Worm (Caenorhabditis elegans) whole organism, L4 larva: ENCODE measurements around the gene cav-2.

Experiments used
- D1046.2 ChIP-seq: fragments of 200-800 bp; sonication (Bioruptor generic); IDR thresholded peaks from 2 replicates; pipeline ENCODE4 v1.3.6; 2022; ENCODE audit warnings: missing genetic modification characterization, missing compliant biosample characterization
- F10B5.3 ChIP-seq: sonication (generic microtip); optimal IDR thresholded peaks from 2 replicates; lab custom pipeline; 2016; ENCODE audit warnings: mild to moderate bottlenecking, missing genetic modification characterization, missing compliant biosample characterization
- F26F4.8 ChIP-seq: fragments of 200-800 bp; sonication (Bioruptor generic); conservative IDR thresholded peaks from 2 replicates; pipeline ENCODE4 v1.3.6; 2022; ENCODE audit warnings: missing genetic modification characterization, missing compliant biosample characterization
- F37D6.2 ChIP-seq: sonication (generic microtip); optimal IDR thresholded peaks from 2 replicates; lab custom pipeline; 2016; ENCODE audit warnings: mild to moderate bottlenecking, missing genetic modification characterization, missing compliant biosample characterization
- F49E8.2 ChIP-seq: sonication (generic microtip); optimal IDR thresholded peaks from 2 replicates; lab custom pipeline; 2016; ENCODE audit warnings: missing compliant biosample characterization, mild to moderate bottlenecking, missing genetic modification characterization, borderline replicate concordance
- T20F7.1 ChIP-seq: fragments of 200-800 bp; sonication (Bioruptor generic); optimal IDR thresholded peaks from 2 replicates; lab custom pipeline; 2018; ENCODE audit warnings: mild to moderate bottlenecking, missing genetic modification characterization, missing compliant biosample characterization
- T26A8.4 ChIP-seq: fragments of 200-800 bp; sonication (Bioruptor generic); IDR thresholded peaks from 2 replicates; pipeline ENCODE4 v1.3.6; 2022; ENCODE audit warnings: missing genetic modification characterization, missing compliant biosample characterization
- Y48G9A.11 ChIP-seq: fragments of 200-800 bp; sonication (Bioruptor generic); IDR thresholded peaks from 2 replicates; pipeline ENCODE4 v1.3.6; 2022; ENCODE audit warnings: missing genetic modification reagents, missing genetic modification characterization, missing compliant biosample characterization
- Y5F2A.4 ChIP-seq: fragments of 200-800 bp; sonication (Bioruptor generic); optimal IDR thresholded peaks from 2 replicates; lab custom pipeline; 2018; ENCODE audit warnings: mild to moderate bottlenecking, missing genetic modification characterization, missing compliant biosample characterization
- Y75B8A.6 ChIP-seq: fragments of 200-800 bp; sonication (Bioruptor generic); IDR thresholded peaks from 2 replicates; pipeline ENCODE4 v1.3.6; 2022; ENCODE audit warnings: missing genetic modification reagents, missing genetic modification characterization, missing compliant biosample characterization
- ZK337.2 ChIP-seq: fragments of 200-800 bp; sonication (Bioruptor generic); IDR thresholded peaks from 2 replicates; pipeline ENCODE4 v1.3.6; 2022; ENCODE audit warnings: missing genetic modification reagents, missing genetic modification characterization, missing compliant biosample characterization
- aly-2 ChIP-seq: sonication (generic microtip); optimal IDR thresholded peaks from 2 replicates; lab custom pipeline; 2018; ENCODE audit warnings: missing biosample characterization, missing genetic modification characterization
- ama-1 ChIP-seq: fragments of 150-350 bp; optimal IDR thresholded peaks from 2 replicates; lab custom pipeline; 2014; ENCODE audit warnings: inconsistent platforms, mixed read lengths
- ceh-20 ChIP-seq: fragments of 200-800 bp; sonication (Bioruptor generic); IDR thresholded peaks from 2 replicates; pipeline ENCODE4 v1.3.6; 2022; ENCODE audit warnings: missing genetic modification reagents, missing genetic modification characterization, missing compliant biosample characterization
- ceh-28 ChIP-seq: fragments of 150-350 bp; optimal IDR thresholded peaks from 2 replicates; lab custom pipeline; 2014; ENCODE audit warnings: missing biosample characterization, missing genetic modification reagents, missing genetic modification characterization
- ceh-32 ChIP-seq: sonication (generic microtip); optimal IDR thresholded peaks from 2 replicates; lab custom pipeline; 2016; ENCODE audit warnings: mild to moderate bottlenecking, missing genetic modification characterization, missing compliant biosample characterization; ENCODE audit not compliant: poor library complexity
- ceh-44 ChIP-seq: fragments of 200-800 bp; sonication (Bioruptor generic); IDR thresholded peaks from 2 replicates; pipeline ENCODE4 v1.3.6; 2022; ENCODE audit warnings: missing genetic modification reagents, missing genetic modification characterization, missing compliant biosample characterization
- ces-1 ChIP-seq: fragments of 150-350 bp; sonication (generic microtip); optimal IDR thresholded peaks from 4 replicates; lab custom pipeline; 2014; ENCODE audit warnings: missing biosample characterization, missing genetic modification reagents, missing genetic modification characterization
- cey-2 ChIP-seq: sonication (generic microtip); optimal IDR thresholded peaks from 3 replicates; lab custom pipeline; 2017; ENCODE audit warnings: missing genetic modification characterization, mild to moderate bottlenecking, missing compliant biosample characterization, antibody characterized with exemption, borderline replicate concordance; ENCODE audit not compliant: insufficient read depth
- ctbp-1 ChIP-seq: fragments of 200-800 bp; sonication (Bioruptor generic); IDR thresholded peaks from 2 replicates; pipeline ENCODE4 v1.3.6; 2022; ENCODE audit warnings: missing genetic modification reagents, missing genetic modification characterization, missing compliant biosample characterization
- daf-12 ChIP-seq: fragments of 150-350 bp; optimal IDR thresholded peaks from 2 replicates; lab custom pipeline; 2014; ENCODE audit warnings: missing biosample characterization, missing genetic modification reagents, missing genetic modification characterization
- dmd-9 ChIP-seq: fragments of 200-800 bp; sonication (Bioruptor generic); IDR thresholded peaks from 2 replicates; pipeline ENCODE4 v1.3.6; 2022; ENCODE audit warnings: missing genetic modification reagents, missing genetic modification characterization, missing compliant biosample characterization
- dpl-1 ChIP-seq: fragments of 150-350 bp; optimal IDR thresholded peaks from 2 replicates; lab custom pipeline; 2014; ENCODE audit warnings: missing biosample characterization, missing genetic modification reagents, missing genetic modification characterization
- egl-27 ChIP-seq: sonication (generic microtip); optimal IDR thresholded peaks from 3 replicates; lab custom pipeline; 2017; ENCODE audit warnings: missing biosample characterization, missing genetic modification reagents, missing genetic modification characterization
- fkh-10 ChIP-seq: fragments of 150-350 bp; optimal IDR thresholded peaks from 2 replicates; lab custom pipeline; 2014; ENCODE audit warnings: missing biosample characterization, missing genetic modification reagents, missing genetic modification characterization
- hlh-30 ChIP-seq: sonication (generic microtip); optimal IDR thresholded peaks from 2 replicates; lab custom pipeline; 2017; ENCODE audit warnings: antibody characterized with exemption, mild to moderate bottlenecking, missing genetic modification characterization, missing compliant biosample characterization; ENCODE audit not compliant: insufficient read depth
- hmg-1.1 ChIP-seq: fragments of 200-800 bp; sonication (Bioruptor generic); IDR thresholded peaks from 2 replicates; pipeline ENCODE4 v1.3.6; 2022; ENCODE audit warnings: missing genetic modification reagents, missing genetic modification characterization, missing compliant biosample characterization
- jun-1 ChIP-seq: fragments of 150-350 bp; optimal IDR thresholded peaks from 2 replicates; lab custom pipeline; 2014; ENCODE audit warnings: missing biosample characterization, missing genetic modification reagents, missing genetic modification characterization
- lin-1 ChIP-seq: fragments of 200-800 bp; sonication (Bioruptor generic); IDR thresholded peaks from 2 replicates; pipeline ENCODE4 v1.3.6; 2022; ENCODE audit warnings: missing genetic modification reagents, missing genetic modification characterization, missing compliant biosample characterization
- lin-13 ChIP-seq: fragments of 150-350 bp; optimal IDR thresholded peaks from 2 replicates; lab custom pipeline; 2014; ENCODE audit warnings: missing biosample characterization, missing genetic modification reagents, missing genetic modification characterization
- lin-15B ChIP-seq: fragments of 150-350 bp; sonication (generic microtip); optimal IDR thresholded peaks from 3 replicates; lab custom pipeline; 2014; ENCODE audit warnings: missing biosample characterization, missing genetic modification characterization
- lin-39 ChIP-seq: fragments of 150-350 bp; optimal IDR thresholded peaks from 2 replicates; lab custom pipeline; 2014; ENCODE audit warnings: missing biosample characterization, missing genetic modification reagents, missing genetic modification characterization
- lir-3 ChIP-seq: sonication (generic microtip); optimal IDR thresholded peaks from 2 replicates; lab custom pipeline; 2016; ENCODE audit warnings: mild to moderate bottlenecking, missing genetic modification characterization, missing compliant biosample characterization
- madf-5 ChIP-seq, 2 experiments: fragments of 200-800 bp; sonication (Bioruptor generic); IDR thresholded peaks; 2 replicates each; pipeline ENCODE4 v1.3.6; 2022; ENCODE audit warnings: missing compliant biosample characterization in 2 of 2, missing genetic modification characterization in 2 of 2
- mdt-29 ChIP-seq: fragments of 200-800 bp; sonication (Bioruptor generic); IDR thresholded peaks from 2 replicates; pipeline ENCODE4 v1.3.6; 2022; ENCODE audit warnings: missing genetic modification reagents, missing genetic modification characterization, missing compliant biosample characterization
- mxl-2 ChIP-seq: fragments of 200-800 bp; sonication (Bioruptor generic); conservative IDR thresholded peaks from 2 replicates; pipeline ENCODE4 v1.3.6; 2022; ENCODE audit warnings: missing genetic modification reagents, missing genetic modification characterization, missing compliant biosample characterization
- nhr-10 ChIP-seq: fragments of 150-350 bp; optimal IDR thresholded peaks from 2 replicates; lab custom pipeline; 2014; ENCODE audit warnings: missing biosample characterization, missing genetic modification characterization
- nhr-102 ChIP-seq: sonication (generic microtip); optimal IDR thresholded peaks from 2 replicates; lab custom pipeline; 2016; ENCODE audit warnings: mild to moderate bottlenecking, missing genetic modification characterization, moderate library complexity, missing compliant biosample characterization
- nhr-237 ChIP-seq: sonication (generic microtip); optimal IDR thresholded peaks from 2 replicates; lab custom pipeline; 2017; ENCODE audit warnings: missing biosample characterization, missing genetic modification characterization
- nhr-25 ChIP-seq: sonication (generic microtip); optimal IDR thresholded peaks from 2 replicates; lab custom pipeline; 2017; ENCODE audit warnings: missing genetic modification characterization, mild to moderate bottlenecking, missing compliant biosample characterization, antibody characterized with exemption, moderate library complexity, borderline replicate concordance; ENCODE audit not compliant: insufficient read depth
- nhr-28 ChIP-seq: fragments of 150-350 bp; optimal IDR thresholded peaks from 2 replicates; lab custom pipeline; 2014; ENCODE audit warnings: missing biosample characterization, missing genetic modification characterization
- nhr-42 ChIP-seq: fragments of 200-800 bp; sonication (Bioruptor generic); IDR thresholded peaks from 2 replicates; pipeline ENCODE4 v1.3.6; 2022; ENCODE audit warnings: missing genetic modification characterization, missing compliant biosample characterization
- nhr-6 ChIP-seq: fragments of 150-350 bp; optimal IDR thresholded peaks from 2 replicates; lab custom pipeline; 2014; ENCODE audit warnings: missing biosample characterization, missing genetic modification characterization
- nhr-77 ChIP-seq: fragments of 150-350 bp; optimal IDR thresholded peaks from 2 replicates; lab custom pipeline; 2014; ENCODE audit warnings: missing biosample characterization, missing genetic modification characterization
- rbr-2 ChIP-seq: sonication (generic microtip); optimal IDR thresholded peaks from 2 replicates; lab custom pipeline; 2016; ENCODE audit warnings: missing genotype, missing genetic modification characterization, missing compliant biosample characterization
- sdz-12 ChIP-seq: fragments of 200-800 bp; sonication (Bioruptor generic); optimal IDR thresholded peaks from 2 replicates; lab custom pipeline; 2018; ENCODE audit warnings: mild to moderate bottlenecking, missing genetic modification characterization, missing compliant biosample characterization
- set-16 ChIP-seq: fragments of 200-800 bp; sonication (Bioruptor generic); IDR thresholded peaks from 2 replicates; pipeline ENCODE4 v1.3.6; 2022; ENCODE audit warnings: missing genetic modification reagents, missing genetic modification characterization, missing compliant biosample characterization
- tag-97 ChIP-seq: fragments of 200-800 bp; sonication (Bioruptor generic); IDR thresholded peaks from 2 replicates; pipeline ENCODE4 v1.3.6; 2022; ENCODE audit warnings: missing genetic modification characterization, missing compliant biosample characterization
- unc-39 ChIP-seq: sonication (generic microtip); optimal IDR thresholded peaks from 2 replicates; lab custom pipeline; 2017; ENCODE audit warnings: missing biosample characterization, missing genetic modification characterization
- vab-7 ChIP-seq: fragments of 200-800 bp; sonication (Bioruptor generic); IDR thresholded peaks from 2 replicates; pipeline ENCODE4 v1.3.6; 2022; ENCODE audit warnings: missing genetic modification reagents, missing genetic modification characterization, missing compliant biosample characterization
- ztf-11 ChIP-seq: fragments of 150-350 bp; optimal IDR thresholded peaks from 2 replicates; lab custom pipeline; 2014; ENCODE audit warnings: missing biosample characterization, missing genetic modification characterization
- ztf-7 ChIP-seq: fragments of 150-350 bp; optimal IDR thresholded peaks from 2 replicates; lab custom pipeline; 2014; ENCODE audit warnings: missing biosample characterization, missing genetic modification characterization

Gene cav-2

DNA sequence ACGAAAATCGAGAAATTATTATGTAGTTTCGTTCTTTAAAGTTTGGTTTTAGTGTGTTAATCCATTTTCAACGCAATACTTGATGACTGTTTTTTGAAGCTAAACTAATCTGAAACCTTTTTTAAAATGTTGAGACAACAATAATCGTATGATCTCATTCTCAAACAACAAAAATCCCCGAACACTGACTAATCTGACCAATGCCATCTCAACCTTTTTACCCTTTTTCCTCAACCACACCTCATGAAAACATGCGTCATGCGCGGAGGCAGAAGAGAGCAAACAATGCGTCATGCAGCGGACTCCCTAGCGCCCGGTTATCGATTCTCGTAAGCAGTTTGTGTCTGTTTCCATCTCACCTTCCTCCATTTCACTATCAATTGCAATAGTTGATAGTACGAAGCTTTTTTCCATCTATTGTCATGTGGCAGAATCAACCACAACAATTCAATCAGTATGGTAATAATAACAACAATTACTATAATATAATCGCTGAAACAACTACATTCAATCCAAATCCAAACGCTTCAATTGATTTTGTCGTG lies 14.9 kb downstream of the cav-2 start, which contains the start of gene C50B8.4 (continued):
- TF ChIP-seq Y75B8A.6 (no peak), unc-39 (tag; lab: Kevin White, UChicago) (no peak), nhr-25 (tag; lab: Kevin White, UChicago) (no peak), Y48G9A.11 (no peak), lir-3 (tag; lab: Kevin White, UChicago) (no peak), fkh-10 (no peak), ztf-11 (tag; lab: Kevin White, UChicago) (no peak), Y5F2A.4 (GFP tag; lab: Kevin White, UChicago) (no peak), nhr-102 (tag; lab: Kevin White, UChicago) (no peak), F26F4.8 (GFP tag; lab: Robert Waterston, UW) (no peak), mxl-2 (GFP tag; lab: Robert Waterston, UW) (no peak), rbr-2 (tag; lab: Kevin White, UChicago) (no peak), nhr-10 (no peak), dpl-1 (GFP tag; lab: Kevin White, UChicago) (no peak), nhr-237 (no peak), cey-2 (tag; lab: Kevin White, UChicago) (no peak), hmg-1.1 (GFP tag; lab: Robert Waterston, UW) (no peak), lin-1 (GFP tag; lab: Robert Waterston, UW) (no peak), ceh-32 (tag; lab: Kevin White, UChicago) (no peak), sdz-12 (GFP tag; lab: Kevin White, UChicago) (no peak), ceh-20 (GFP tag; lab: Robert Waterston, UW) (no peak), F49E8.2 (tag; lab: Kevin White, UChicago) (no peak), ama-1 (lab: Kevin White, UChicago) (no peak), aly-2 (tag; lab: Kevin White, UChicago) (no peak), lin-15B (tag; lab: Kevin White, UChicago) (no peak), ces-1 (no peak), mdt-29 (no peak), F37D6.2 (tag; lab: Kevin White, UChicago) (no peak), nhr-77 (peak; percentile 28), nhr-42 (no peak), lin-13 (no peak), set-16 (GFP tag; lab: Robert Waterston, UW) (no peak), dmd-9 (GFP tag; lab: Robert Waterston, UW) (no peak), ceh-44 (GFP tag; lab: Robert Waterston, UW) (no peak), daf-12 (no peak), nhr-6 (tag; lab: Kevin White, UChicago) (peak; percentile 61), D1046.2 (GFP tag; lab: Robert Waterston, UW) (no peak), hlh-30 (tag; lab: Kevin White, UChicago) (peak; percentile 63), nhr-28 (tag; lab: Kevin White, UChicago) (peak; percentile 39), ztf-7 (tag; lab: Kevin White, UChicago) (no peak), ZK337.2 (GFP tag; lab: Robert Waterston, UW) (no peak), tag-97 (no peak), jun-1 (tag; lab: Kevin White, UChicago) (no peak), F10B5.3 (tag; lab: Kevin White, UChicago) (no peak), egl-27 (tag; lab: Kevin White, UChicago) (no peak), ctbp-1 (no peak), vab-7 (GFP tag; lab: Robert Waterston, UW) (no peak), T26A8.4 (GFP tag; lab: Robert Waterston, UW) (no peak), T20F7.1 (no peak), madf-5 (GFP tag; IDR thresholded peaks at IDR 0.05; lab: Robert Waterston, UW) (no peak), ceh-28 (tag; lab: Kevin White, UChicago) (no peak), lin-39 (tag; lab: Kevin White, UChicago) (no peak)
